Worm (Caenorhabditis elegans): ENCODE results near the gene H03A11.2.

- TF ChIP-seq nhr-76 (tag; optimal IDR thresholded peaks at IDR 0.05), result no peak
- no peak for TF ChIP-seq nhr-111 (GFP tag; optimal IDR thresholded peaks at IDR 0.05)
- no peak for TF ChIP-seq lin-39 (tag; optimal IDR thresholded peaks at IDR 0.05)
- TF ChIP-seq egl-27 (tag; optimal IDR thresholded peaks at IDR 0.05), result no peak
- TF ChIP-seq R02D3.7 (tag; optimal IDR thresholded peaks at IDR 0.05), result no peak
- TF ChIP-seq F49E8.2 (tag; optimal IDR thresholded peaks at IDR 0.05; ENCODE audit: borderline replicate concordance), result no peak
- TF ChIP-seq nhr-41 (GFP tag; IDR thresholded peaks at IDR 0.05), result no peak
Observed at ce11 chrX:15188510-15188909, 41.9 kb downstream of the H03A11.2 start.
